Fruit fly (Drosophila melanogaster): ENCODE measurements around the gene ear.
A peak's percentile ranks its signal among the peaks of the same experiment; 100 is the strongest.

The ear gene

dm6 chr3R:15371833-15372232 is 51.3 kb downstream of the ear start, which contains the start of the genes Ccm3 and CG6136:
TSS of gene Ccm3 (plus strand) at chr3R:15371957.
TSS of gene CG6136 (minus strand) at chr3R:15372212.
- TF ChIP-seq CG32121 (GFP tag; IDR thresholded peaks at IDR 0.05) (0 out of 2 replicates have a peak, but pooled peaks have one; percentile 25), CG8159 (tag; optimal IDR thresholded peaks at IDR 0.05) (no peak), gl (tag; optimal IDR thresholded peaks at IDR 0.05) (no peak), Snoo (tag; optimal IDR thresholded peaks at IDR 0.05) (peak; percentile 10), CG10348 (GFP tag; IDR thresholded peaks at IDR 0.05) (no peak), CG13204 (GFP tag; optimal IDR thresholded peaks at IDR 0.05) (no peak), CG4496 (GFP tag; IDR thresholded peaks at IDR 0.05) (peak; percentile 45; the same call in 1 of the 3 replicates), Pif1B (GFP tag; optimal IDR thresholded peaks at IDR 0.05) (no peak), CG12605 (GFP tag; IDR thresholded peaks at IDR 0.05) (no peak), Pif1A (GFP tag; optimal IDR thresholded peaks at IDR 0.05) (no peak), CG34367 (tag; optimal IDR thresholded peaks at IDR 0.05) (no peak), D1 (tag; optimal IDR thresholded peaks at IDR 0.05) (no peak), CG9948 (tag; optimal IDR thresholded peaks at IDR 0.05) (no peak), rn (GFP tag; IDR thresholded peaks at IDR 0.05) (no peak), CG14655 (GFP tag; optimal IDR thresholded peaks at IDR 0.05) (no peak), EcR (GFP tag; optimal IDR thresholded peaks at IDR 0.05) (no peak), Ets98B (GFP tag; IDR thresholded peaks at IDR 0.05) (0 out of 2 replicates have a peak, but pooled peaks have one; percentile 10), CG17806 (tag; optimal IDR thresholded peaks at IDR 0.05) (no peak), CG15710 (tag; optimal IDR thresholded peaks at IDR 0.05) (peak; percentile 13), CG8301 (tag; optimal IDR thresholded peaks at IDR 0.05) (no peak), fd96Ca (GFP tag; IDR thresholded peaks at IDR 0.05) (no peak)

- TF ChIP-seq CG13204 (GFP tag; optimal IDR thresholded peaks at IDR 0.05) (no peak), CG17806 (tag; optimal IDR thresholded peaks at IDR 0.05) (no peak), Snoo (tag; optimal IDR thresholded peaks at IDR 0.05) (no peak), CG10348 (GFP tag; IDR thresholded peaks at IDR 0.05) (no peak), EcR (GFP tag; optimal IDR thresholded peaks at IDR 0.05) (no peak), Pif1A (GFP tag; optimal IDR thresholded peaks at IDR 0.05) (no peak), CG12605 (GFP tag; IDR thresholded peaks at IDR 0.05) (no peak), gl (tag; optimal IDR thresholded peaks at IDR 0.05) (no peak), Ets98B (GFP tag; IDR thresholded peaks at IDR 0.05) (no peak), CG32121 (GFP tag; IDR thresholded peaks at IDR 0.05) (no peak), CG8301 (tag; optimal IDR thresholded peaks at IDR 0.05) (no peak), CG14655 (GFP tag; optimal IDR thresholded peaks at IDR 0.05) (no peak), CG4496 (GFP tag; IDR thresholded peaks at IDR 0.05) (no peak), fd96Ca (GFP tag; IDR thresholded peaks at IDR 0.05) (no peak), Pif1B (GFP tag; optimal IDR thresholded peaks at IDR 0.05) (no peak), CG9948 (tag; optimal IDR thresholded peaks at IDR 0.05) (no peak)
Measured at dm6 chr3R:15374397-15374796, 53.8 kb downstream of the ear start, which contains the start of gene Rbp. TSS of gene Rbp (plus strand) at chr3R:15374635.

Data from whole organism, pupa.